Fruit fly (Drosophila melanogaster) whole organism, embryonic: Measurements from ENCODE around the gene CG14367.

Experiments
- CG10209 ChIP-seq: fragments of 200-800 bp; sonication (Bioruptor generic); optimal IDR thresholded peaks from 3 replicates; lab custom pipeline; 2017; ENCODE audit warnings: missing biosample characterization, mild to moderate bottlenecking, missing genetic modification characterization, missing genetic modification reagents
- CG14050 ChIP-seq: fragments of 200-800 bp; sonication (Bioruptor generic); IDR thresholded peaks from 3 replicates; pipeline ENCODE4 v1.3.6; 2022; ENCODE audit warnings: missing biosample characterization, missing genetic modification characterization
- CG15479 ChIP-seq: fragments of 200-800 bp; sonication (Bioruptor generic); optimal IDR thresholded peaks from 3 replicates; lab custom pipeline; 2019; ENCODE audit warnings: missing biosample characterization, mild to moderate bottlenecking, missing genetic modification characterization, moderate library complexity
- CG8388 ChIP-seq: fragments of 200-800 bp; sonication (Bioruptor generic); optimal IDR thresholded peaks from 2 replicates; lab custom pipeline; 2019; ENCODE audit warnings: missing biosample characterization, mild to moderate bottlenecking, missing genetic modification characterization, moderate library complexity
- Fer2 ChIP-seq: fragments of 200-800 bp; sonication (Bioruptor generic); optimal IDR thresholded peaks from 2 replicates; lab custom pipeline; 2018; ENCODE audit warnings: missing biosample characterization, mild to moderate bottlenecking, missing genetic modification characterization, moderate library complexity
- Nf-YB ChIP-seq: fragments of 200-800 bp; sonication (Bioruptor generic); optimal IDR thresholded peaks from 3 replicates; lab custom pipeline; 2019; ENCODE audit warnings: missing biosample characterization, mild to moderate bottlenecking, missing genetic modification characterization, moderate library complexity
- bbx ChIP-seq: fragments of 200-800 bp; sonication (Bioruptor generic); IDR thresholded peaks from 2 replicates; pipeline ENCODE4 v1.3.6; 2022; ENCODE audit warnings: missing biosample characterization, missing genetic modification characterization; ENCODE audit not compliant: partially characterized antibody
- btn ChIP-seq: fragments of 200-800 bp; sonication (Bioruptor generic); optimal IDR thresholded peaks from 2 replicates; lab custom pipeline; 2016; ENCODE audit warnings: missing biosample characterization, missing genetic modification characterization
- chif ChIP-seq, 2 experiments: fragments of 200-800 bp; sonication (Bioruptor generic); optimal IDR thresholded peaks; 3 replicates each; lab custom pipeline; 2016; ENCODE audit warnings: missing biosample characterization in 2 of 2, missing genetic modification characterization in 2 of 2
- chn ChIP-seq: fragments of 200-800 bp; sonication (Bioruptor generic); optimal IDR thresholded peaks from 2 replicates; lab custom pipeline; 2016; ENCODE audit warnings: missing biosample characterization, missing genetic modification characterization
- ftz-f1 ChIP-seq: fragments of 200-800 bp; sonication (Bioruptor generic); optimal IDR thresholded peaks from 2 replicates; lab custom pipeline; 2016; ENCODE audit warnings: missing biosample characterization, missing genetic modification characterization
- gt ChIP-seq: fragments of 200-800 bp; sonication (Bioruptor generic); IDR thresholded peaks from 2 replicates; pipeline ENCODE4 v1.3.6; 2022; ENCODE audit warnings: missing biosample characterization, missing genetic modification characterization
- kni ChIP-seq: fragments of 200-800 bp; sonication (Bioruptor generic); optimal IDR thresholded peaks from 3 replicates; lab custom pipeline; 2017; ENCODE audit warnings: mild to moderate bottlenecking, missing biosample characterization, missing genetic modification reagents, missing genetic modification characterization

dm6 chr3R:13699350-13699749 lies 5.5 kb downstream of the CG14367 start:
- TF ChIP-seq gt (no peak), CG15479 (GFP tag; lab: Kevin White, UChicago) (no peak), kni (GFP tag; lab: Kevin White, UChicago) (no peak), CG14050 (GFP tag; lab: Robert Waterston, UW) (no peak), Fer2 (tag; lab: Kevin White, UChicago) (no peak), Nf-YB (GFP tag; lab: Kevin White, UChicago) (no peak), CG10209 (no peak), btn (no peak), ftz-f1 (GFP tag; lab: Kevin White, UChicago) (no peak), bbx (GFP tag; lab: Robert Waterston, UW) (no peak), chn (GFP tag; lab: Kevin White, UChicago) (no peak), CG8388 (GFP tag; lab: Kevin White, UChicago) (peak; percentile 96), chif (GFP tag; optimal IDR thresholded peaks at IDR 0.05; lab: Kevin White, UChicago) (no peak)
